Fruit fly (Drosophila melanogaster) ovary, adult (tissue): ENCODE measurements around the gene CG9287.

Experiments
- CG17801 ChIP-seq: fragments of 200-800 bp; optimal IDR thresholded peaks from 2 replicates; lab custom pipeline; 2019; ENCODE audit warnings: missing biosample characterization, mild to moderate bottlenecking, missing genetic modification characterization, moderate library complexity; ENCODE audit not compliant: partially characterized antibody

CG9287 gene

dm6 chr2L:8679712-8680111, at the start of gene CG9287:
Gene CG9287, minus strand, starts transcription at chr2L:8679812.
- no peak for TF ChIP-seq CG17801 (GFP tag; lab: Kevin White, UChicago)

dm6 chr2L:8721028-8721427, 41.4 kb upstream of the CG9287 start:
- TF ChIP-seq CG17801 (GFP tag; lab: Kevin White, UChicago): no peak

dm6 chr2L:8719757-8720156, 40.1 kb upstream of the CG9287 start:
- no peak for TF ChIP-seq CG17801 (GFP tag; lab: Kevin White, UChicago)

- peak; percentile 70 for TF ChIP-seq CG17801 (GFP tag; lab: Kevin White, UChicago)
These were observed 38.2 kb upstream of the CG9287 start for dm6 chr2L:8717618-8718336.

dm6 chr2L:8716383-8716782, 36.8 kb upstream of the CG9287 start:
- no peak for TF ChIP-seq CG17801 (GFP tag; lab: Kevin White, UChicago)

dm6 chr2L:8715454-8715853, 35.8 kb upstream of the CG9287 start:
- TF ChIP-seq CG17801 (GFP tag; lab: Kevin White, UChicago): no peak

- TF ChIP-seq CG17801 (GFP tag; lab: Kevin White, UChicago): no peak
These were observed 34.9 kb upstream of the CG9287 start for dm6 chr2L:8714513-8714912.

- no peak for TF ChIP-seq CG17801 (GFP tag; lab: Kevin White, UChicago)
These were observed 29.8 kb upstream of the CG9287 start, which contains the start of gene Hnf4 for dm6 chr2L:8709413-8709812. Gene Hnf4, minus strand, starts transcription at chr2L:8709611.

dm6 chr2L:8709078-8709399, 29.4 kb upstream of the CG9287 start:
- TF ChIP-seq CG17801 (GFP tag; lab: Kevin White, UChicago): no peak

- no peak for TF ChIP-seq CG17801 (GFP tag; lab: Kevin White, UChicago)
These were observed 28.9 kb upstream of the CG9287 start for dm6 chr2L:8708399-8709077.

- no peak for TF ChIP-seq CG17801 (GFP tag; lab: Kevin White, UChicago)
These were observed 27.9 kb upstream of the CG9287 start for dm6 chr2L:8707522-8707921.

- TF ChIP-seq CG17801 (GFP tag; lab: Kevin White, UChicago): no peak
These were observed 25.3 kb upstream of the CG9287 start, which contains the start of gene CatB for dm6 chr2L:8704648-8705622. Gene CatB, plus strand, starts transcription at chr2L:8705572.

dm6 chr2L:8702907-8703626, 23.5 kb upstream of the CG9287 start:
- TF ChIP-seq CG17801 (GFP tag; lab: Kevin White, UChicago): no peak

- no peak for TF ChIP-seq CG17801 (GFP tag; lab: Kevin White, UChicago)
These were observed 21.4 kb upstream of the CG9287 start for dm6 chr2L:8700870-8701616.
